Fruit fly (Drosophila melanogaster): ENCODE measurements around the gene CG13058.

CG13058 gene

dm6 chr3L:16337739-16338138, 9.1 kb downstream of the CG13058 start (continued):
- TF ChIP-seq CG6175 (GFP tag; IDR thresholded peaks at IDR 0.05) (0 out of 3 replicates have a peak, but pooled peaks have one; percentile 25), CG2129 (GFP tag; IDR thresholded peaks at IDR 0.05; ENCODE audit: partially characterized antibody) (no peak), CG10565 (GFP tag; optimal IDR thresholded peaks at IDR 0.05) (no peak), fd102C (GFP tag; optimal IDR thresholded peaks at IDR 0.05) (no peak), fd3F (GFP tag; optimal IDR thresholded peaks at IDR 0.05) (no peak), ase (GFP tag; IDR thresholded peaks at IDR 0.05) (no peak), CG18764 (GFP tag; optimal IDR thresholded peaks at IDR 0.05) (no peak), CG11247 (GFP tag; IDR thresholded peaks at IDR 0.05) (no peak), zfh1 (GFP tag; IDR thresholded peaks at IDR 0.05) (no peak), ash1 (GFP tag; optimal IDR thresholded peaks at IDR 0.05) (no peak), tio (GFP tag; optimal IDR thresholded peaks at IDR 0.05) (no peak), Aef1 (GFP tag; IDR thresholded peaks at IDR 0.05) (no peak), Mad (GFP tag; optimal IDR thresholded peaks at IDR 0.05) (no peak), CG12769 (tag; optimal IDR thresholded peaks at IDR 0.05) (peak; percentile 68), CG9817 (tag; optimal IDR thresholded peaks at IDR 0.05) (no peak), CG8924 (tag; optimal IDR thresholded peaks at IDR 0.05) (no peak), emc (GFP tag; optimal IDR thresholded peaks at IDR 0.05) (no peak), CG3847 (GFP tag; IDR thresholded peaks at IDR 0.05) (no peak), so (GFP tag; IDR thresholded peaks at IDR 0.05) (no peak), ftz-f1 (GFP tag; optimal IDR thresholded peaks at IDR 0.05) (peak; percentile 48), Dbx (GFP tag; IDR thresholded peaks at IDR 0.05) (no peak), CG4360 (GFP tag; IDR thresholded peaks at IDR 0.05) (no peak), kay (GFP tag; optimal IDR thresholded peaks at IDR 0.05) (no peak), CG43689 (GFP tag; IDR thresholded peaks at IDR 0.05) (0 out of 2 replicates have a peak, but pooled peaks have one; percentile 10), PHDP (tag; optimal IDR thresholded peaks at IDR 0.05) (no peak), Blimp-1 (GFP tag; optimal IDR thresholded peaks at IDR 0.05) (peak; percentile 63), CG15011 (GFP tag; optimal IDR thresholded peaks at IDR 0.05) (no peak), ems (GFP tag; optimal IDR thresholded peaks at IDR 0.05) (no peak), pros (GFP tag; optimal IDR thresholded peaks at IDR 0.05) (peak; percentile 62), CG17612 (GFP tag; IDR thresholded peaks at IDR 0.05) (no peak), CG31388 (GFP tag; optimal IDR thresholded peaks at IDR 0.05) (no peak), Med (GFP tag) (peak; percentile 20), CG8089 (GFP tag; optimal IDR thresholded peaks at IDR 0.05) (no peak), CG11695 (GFP tag; IDR thresholded peaks at IDR 0.05) (no peak), CG30403 (GFP tag; optimal IDR thresholded peaks at IDR 0.05) (no peak), CG2875 (GFP tag; optimal IDR thresholded peaks at IDR 0.05) (no peak), Usf (GFP tag; optimal IDR thresholded peaks at IDR 0.05) (no peak), Myb (GFP tag; optimal IDR thresholded peaks at IDR 0.05) (no peak), CG13894 (tag; optimal IDR thresholded peaks at IDR 0.05) (no peak), CG11696 (GFP tag; IDR thresholded peaks at IDR 0.05) (no peak), CG17802 (tag; optimal IDR thresholded peaks at IDR 0.05) (no peak), eve (GFP tag; optimal IDR thresholded peaks at IDR 0.05) (no peak), MESR4 (GFP tag; optimal IDR thresholded peaks at IDR 0.05) (no peak), B-H1 (GFP tag; IDR thresholded peaks at IDR 0.05) (no peak), trem (tag; optimal IDR thresholded peaks at IDR 0.05) (no peak), Chrac-16 (GFP tag; optimal IDR thresholded peaks at IDR 0.05) (no peak), toy (GFP tag; IDR thresholded peaks at IDR 0.05) (no peak), CG4820 (GFP tag; optimal IDR thresholded peaks at IDR 0.05) (no peak), CG7271 (tag; optimal IDR thresholded peaks at IDR 0.05) (no peak), CG6854 (GFP tag; optimal IDR thresholded peaks at IDR 0.05) (no peak), otp (GFP tag; IDR thresholded peaks at IDR 0.05) (no peak), NK7.1 (GFP tag; optimal IDR thresholded peaks at IDR 0.05) (no peak), sd (tag; optimal IDR thresholded peaks at IDR 0.05) (peak; percentile 66)

Measured in whole organism, embryonic.